Worm (Caenorhabditis elegans) whole organism, L1 larva: ENCODE data around the gene F56C3.7.

ENCODE experiments used
- C04F5.9 ChIP-seq: sonication (generic microtip); optimal IDR thresholded peaks from 2 replicates; lab custom pipeline; 2016; ENCODE audit warnings: missing genetic modification characterization, missing compliant biosample characterization
- C16A3.4 ChIP-seq: fragments of 150-350 bp; optimal IDR thresholded peaks from 2 replicates; lab custom pipeline; 2014; ENCODE audit warnings: missing biosample characterization, missing genetic modification characterization
- C34B4.2 ChIP-seq: sonication (generic microtip); optimal IDR thresholded peaks from 2 replicates; lab custom pipeline; 2017; ENCODE audit warnings: mild to moderate bottlenecking, missing genetic modification characterization, missing compliant biosample characterization
- Y116A8C.19 ChIP-seq: sonication (generic microtip); optimal IDR thresholded peaks from 2 replicates; lab custom pipeline; 2016; ENCODE audit warnings: missing compliant biosample characterization, missing genetic modification characterization, borderline replicate concordance
- aly-2 ChIP-seq: fragments of 150-350 bp; optimal IDR thresholded peaks from 2 replicates; lab custom pipeline; 2014; ENCODE audit warnings: missing biosample characterization, missing genetic modification characterization
- ceh-63 ChIP-seq: fragments of 200-800 bp; sonication (Bioruptor generic); optimal IDR thresholded peaks from 2 replicates; lab custom pipeline; 2018; ENCODE audit warnings: mild to moderate bottlenecking, missing genetic modification characterization, missing compliant biosample characterization
- ceh-8 ChIP-seq: fragments of 200-800 bp; sonication (Bioruptor generic); optimal IDR thresholded peaks from 2 replicates; lab custom pipeline; 2018; ENCODE audit warnings: mild to moderate bottlenecking, missing genetic modification characterization, moderate library complexity, missing compliant biosample characterization
- ceh-82 ChIP-seq, 3 experiments: fragments of 150-350 bp in 1 of 3; sonication (generic microtip) in 2 of 3; optimal IDR thresholded peaks; 2 replicates each; lab custom pipeline; 2014 to 2017; ENCODE audit warnings: missing biosample characterization in 3 of 3, missing genetic modification characterization in 3 of 3
- ceh-88 ChIP-seq: fragments of 200-800 bp; sonication (Bioruptor generic); IDR thresholded peaks from 2 replicates; pipeline ENCODE4 v1.3.6; 2022; ENCODE audit warnings: missing genetic modification characterization, missing compliant biosample characterization
- ces-1 ChIP-seq: fragments of 150-350 bp; optimal IDR thresholded peaks from 2 replicates; lab custom pipeline; 2014; ENCODE audit warnings: missing biosample characterization, missing genetic modification reagents, missing genetic modification characterization
- dsc-1 ChIP-seq: sonication (generic microtip); optimal IDR thresholded peaks from 2 replicates; lab custom pipeline; 2016; ENCODE audit warnings: mild to moderate bottlenecking, missing genetic modification characterization, missing compliant biosample characterization
- efl-1 ChIP-seq, 4 experiments: fragments of 150-350 bp; optimal IDR thresholded peaks in 3 of 4; peaks in 1 of 4; 1 replicate in 1 of 4; 2 replicates in 3 of 4; lab custom pipeline; 2014; ENCODE audit warnings: missing biosample characterization in 2 of 4, missing genetic modification characterization in 2 of 4, missing genetic modification reagents in 2 of 4
- fkh-10 ChIP-seq: sonication (generic microtip); optimal IDR thresholded peaks from 2 replicates; lab custom pipeline; 2017; ENCODE audit warnings: missing biosample characterization, missing genetic modification reagents, missing genetic modification characterization
- fkh-4 ChIP-seq: sonication (generic microtip); optimal IDR thresholded peaks from 2 replicates; lab custom pipeline; 2016; ENCODE audit warnings: missing compliant biosample characterization, missing genetic modification characterization, borderline replicate concordance
- fkh-8 ChIP-seq: sonication (generic microtip); optimal IDR thresholded peaks from 2 replicates; lab custom pipeline; 2016; ENCODE audit warnings: mild to moderate bottlenecking, missing genetic modification characterization, missing compliant biosample characterization
- fos-1 ChIP-seq: fragments of 150-350 bp; optimal IDR thresholded peaks from 2 replicates; lab custom pipeline; 2014; ENCODE audit warnings: missing biosample characterization, missing genetic modification characterization
- hlh-17 ChIP-seq: fragments of 200-800 bp; sonication (Bioruptor generic); optimal IDR thresholded peaks from 2 replicates; lab custom pipeline; 2018; ENCODE audit warnings: missing genetic modification characterization, mild to moderate bottlenecking, missing compliant biosample characterization, moderate library complexity, borderline replicate concordance
- hpl-2 ChIP-seq: fragments of 150-350 bp; optimal IDR thresholded peaks from 2 replicates; lab custom pipeline; 2014; ENCODE audit warnings: missing biosample characterization, missing genetic modification reagents, missing genetic modification characterization
- irx-1 ChIP-seq: sonication (generic microtip); optimal IDR thresholded peaks from 2 replicates; lab custom pipeline; 2016; ENCODE audit warnings: missing genetic modification characterization, missing compliant biosample characterization
- isw-1 ChIP-seq: fragments of 200-800 bp; sonication (Bioruptor generic); IDR thresholded peaks from 2 replicates; pipeline ENCODE4 v1.3.6; 2022; ENCODE audit warnings: missing genetic modification characterization, missing compliant biosample characterization
- lin-15B ChIP-seq: fragments of 150-350 bp; sonication (generic microtip); optimal IDR thresholded peaks from 3 replicates; lab custom pipeline; 2014; ENCODE audit warnings: missing biosample characterization, missing genetic modification characterization
- lin-39 ChIP-seq: fragments of 150-350 bp; optimal IDR thresholded peaks from 2 replicates; lab custom pipeline; 2014; ENCODE audit warnings: missing biosample characterization, missing genetic modification reagents, missing genetic modification characterization
- lsy-2 ChIP-seq, 2 experiments: fragments of 150-350 bp; optimal IDR thresholded peaks; 2 replicates each; lab custom pipeline; 2014; ENCODE audit warnings: missing biosample characterization in 2 of 2, missing genetic modification characterization in 2 of 2
- mef-2 ChIP-seq: fragments of 150-350 bp; optimal IDR thresholded peaks from 2 replicates; lab custom pipeline; 2014; ENCODE audit warnings: missing biosample characterization, missing genetic modification characterization
- nhr-19 ChIP-seq: fragments of 200-800 bp; sonication (Bioruptor generic); conservative IDR thresholded peaks from 2 replicates; pipeline ENCODE4 v1.3.6; 2022; ENCODE audit warnings: missing genetic modification characterization, missing compliant biosample characterization
- nhr-237 ChIP-seq: fragments of 150-350 bp; optimal IDR thresholded peaks from 2 replicates; lab custom pipeline; 2014; ENCODE audit warnings: missing biosample characterization, missing genetic modification characterization
- nhr-28 ChIP-seq: fragments of 150-350 bp; optimal IDR thresholded peaks from 2 replicates; lab custom pipeline; 2014; ENCODE audit warnings: missing biosample characterization, missing genetic modification characterization
- nhr-47 ChIP-seq: sonication (generic microtip); optimal IDR thresholded peaks from 2 replicates; lab custom pipeline; 2016; ENCODE audit warnings: mild to moderate bottlenecking, missing genetic modification characterization, moderate library complexity, missing compliant biosample characterization
- nhr-71 ChIP-seq: sonication (generic microtip); optimal IDR thresholded peaks from 2 replicates; lab custom pipeline; 2016; ENCODE audit warnings: mild to moderate bottlenecking, missing genetic modification characterization, moderate library complexity, missing compliant biosample characterization
- nhr-76 ChIP-seq: sonication (generic microtip); optimal IDR thresholded peaks from 2 replicates; lab custom pipeline; 2017; ENCODE audit warnings: missing biosample characterization, missing genetic modification characterization
- nhr-77 ChIP-seq: fragments of 150-350 bp; optimal IDR thresholded peaks from 2 replicates; lab custom pipeline; 2014; ENCODE audit warnings: missing biosample characterization, missing genetic modification characterization
- nhr-85 ChIP-seq: sonication (generic microtip); peaks from one replicate; lab custom pipeline; 2016; ENCODE audit warnings: missing genetic modification characterization, inconsistent platforms, missing compliant biosample characterization
- nhr-90 ChIP-seq: sonication (generic microtip); optimal IDR thresholded peaks from 2 replicates; lab custom pipeline; 2016; ENCODE audit warnings: mild to moderate bottlenecking, missing genetic modification characterization, missing compliant biosample characterization; ENCODE audit not compliant: poor library complexity
- pax-3 ChIP-seq: fragments of 200-800 bp; sonication (Bioruptor generic); optimal IDR thresholded peaks from 2 replicates; lab custom pipeline; 2018; ENCODE audit warnings: mild to moderate bottlenecking, missing genetic modification characterization, moderate library complexity, missing compliant biosample characterization
- pqm-1 ChIP-seq: sonication (generic microtip); optimal IDR thresholded peaks from 3 replicates; lab custom pipeline; 2017; ENCODE audit warnings: missing biosample characterization, missing genetic modification characterization
- sox-4 ChIP-seq: sonication (generic microtip); optimal IDR thresholded peaks from 2 replicates; lab custom pipeline; 2016; ENCODE audit warnings: missing genetic modification characterization, missing compliant biosample characterization
- sup-37 ChIP-seq: fragments of 200-800 bp; sonication (Bioruptor generic); optimal IDR thresholded peaks from 2 replicates; lab custom pipeline; 2018; ENCODE audit warnings: mild to moderate bottlenecking, missing genetic modification characterization, missing compliant biosample characterization
- swsn-7 ChIP-seq: sonication (generic microtip); optimal IDR thresholded peaks from 2 replicates; lab custom pipeline; 2016; ENCODE audit warnings: missing genetic modification characterization, missing compliant biosample characterization
- tlp-1 ChIP-seq: fragments of 150-350 bp; optimal IDR thresholded peaks from 2 replicates; lab custom pipeline; 2014; ENCODE audit warnings: missing biosample characterization, missing genetic modification characterization
- unc-130 ChIP-seq: fragments of 150-350 bp; optimal IDR thresholded peaks from 2 replicates; lab custom pipeline; 2017; ENCODE audit warnings: missing biosample characterization, missing genetic modification characterization, inconsistent platforms
- unc-30 ChIP-seq: sonication (generic microtip); optimal IDR thresholded peaks from 2 replicates; lab custom pipeline; 2017; ENCODE audit warnings: missing biosample characterization, missing genetic modification characterization
- unc-62 ChIP-seq: fragments of 150-350 bp; optimal IDR thresholded peaks from 2 replicates; lab custom pipeline; 2014; ENCODE audit warnings: missing biosample characterization, missing genetic modification reagents, missing genetic modification characterization
- vab-15 ChIP-seq: sonication (generic microtip); optimal IDR thresholded peaks from 2 replicates; lab custom pipeline; 2017; ENCODE audit warnings: missing genotype, mild to moderate bottlenecking, missing genetic modification characterization, missing compliant biosample characterization
- zag-1 ChIP-seq: fragments of 150-350 bp; optimal IDR thresholded peaks from 2 replicates; lab custom pipeline; 2014; ENCODE audit warnings: missing biosample characterization, missing genetic modification characterization
- zip-4 ChIP-seq: fragments of 200-800 bp; sonication (Bioruptor generic); optimal IDR thresholded peaks from 2 replicates; lab custom pipeline; 2018; ENCODE audit warnings: mild to moderate bottlenecking, missing genetic modification characterization, moderate library complexity, missing compliant biosample characterization

Gene F56C3.7

DNA sequence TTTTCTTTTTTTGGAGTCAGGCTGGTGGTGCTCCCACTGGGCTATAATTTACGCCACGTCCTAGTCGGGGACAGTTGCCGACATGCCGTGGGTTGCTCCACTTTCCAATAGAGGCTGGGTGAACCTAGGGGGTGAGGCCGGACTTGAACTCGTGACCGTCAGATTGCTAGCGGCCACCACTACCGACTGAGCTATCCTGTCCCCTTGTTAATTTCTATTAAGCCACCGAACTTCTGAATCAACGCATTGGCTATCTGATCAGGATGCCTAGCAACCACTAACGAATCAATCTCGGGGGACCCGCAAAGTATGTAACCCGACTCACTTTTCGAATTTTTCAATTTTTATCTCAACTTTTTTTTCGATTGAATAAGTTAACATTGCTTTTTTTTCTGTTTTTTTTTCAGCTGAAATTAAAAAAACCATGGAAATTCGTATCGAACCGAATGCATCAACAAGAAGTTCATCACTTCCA is 16.3 kb upstream of the F56C3.7 start, which contains the start of gene F56C3.1:
F56C3.1 (plus strand) TSS at position 425 of the 475 bp plus-strand sequence.
- TF ChIP-seq hpl-2 (GFP tag; lab: Kevin White, UChicago): no peak
- no peak for TF ChIP-seq lin-39 (tag; lab: Kevin White, UChicago)
- no peak for TF ChIP-seq pax-3 (tag; lab: Kevin White, UChicago)
- TF ChIP-seq fkh-4 (tag; lab: Kevin White, UChicago): no peak
- no peak for TF ChIP-seq zip-4

ce11 chrX:1384538-1384937 is 14.0 kb upstream of the F56C3.7 start, which contains the start of gene F56C3.8:
Gene F56C3.8, minus strand, starts transcription at chrX:1384638.
- TF ChIP-seq C16A3.4 (tag; lab: Kevin White, UChicago): no peak
- no peak for TF ChIP-seq vab-15
- TF ChIP-seq C04F5.9: no peak
- no peak for TF ChIP-seq fkh-10 (GFP tag; lab: Kevin White, UChicago)
- no peak for TF ChIP-seq nhr-19 (GFP tag; lab: Robert Waterston, UW)
- TF ChIP-seq fos-1 (tag; lab: Kevin White, UChicago): no peak
- no peak for TF ChIP-seq swsn-7 (tag; lab: Kevin White, UChicago)
- TF ChIP-seq fkh-8: no peak
- no peak for TF ChIP-seq pax-3 (tag; lab: Kevin White, UChicago)
- no peak for TF ChIP-seq mef-2 (tag; lab: Kevin White, UChicago)
- no peak for TF ChIP-seq C34B4.2 (tag; lab: Kevin White, UChicago)
- no peak for TF ChIP-seq nhr-85 (tag; lab: Kevin White, UChicago)
- no peak for TF ChIP-seq efl-1 (optimal IDR thresholded peaks at IDR 0.05; lab: Kevin White, UChicago)
- no peak for TF ChIP-seq efl-1 (GFP tag; optimal IDR thresholded peaks at IDR 0.05 in 1 of 2; lab: Kevin White, UChicago)
- no peak for TF ChIP-seq nhr-77
- TF ChIP-seq, all 84 proteins: peak for 0

ce11 chrX:1383546-1383945 is 13.0 kb upstream of the F56C3.7 start:
- TF ChIP-seq aly-2 (no peak), nhr-28 (tag; lab: Kevin White, UChicago) (no peak), sox-4 (tag; lab: Kevin White, UChicago) (no peak)
- TF ChIP-seq, all 84 proteins: peak for 0

DNA sequence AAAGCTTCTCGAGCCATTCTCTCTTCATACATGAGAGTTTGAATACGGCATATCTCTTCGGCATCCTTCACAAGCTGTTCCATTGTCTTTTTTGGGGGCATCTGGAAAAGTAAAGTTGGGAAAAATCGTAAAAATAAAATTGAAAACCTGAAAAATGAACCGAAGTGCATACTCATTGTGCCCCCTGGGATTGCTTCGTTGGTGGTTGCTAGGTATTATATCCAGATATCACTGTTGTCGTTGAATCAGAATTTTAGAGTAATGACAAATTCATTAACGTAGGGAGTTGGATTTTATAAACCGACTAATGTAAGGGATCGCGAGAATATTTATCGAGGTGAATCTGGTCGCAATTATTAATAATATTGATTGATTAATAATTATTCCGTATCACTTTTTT is 11.0 kb upstream of the F56C3.7 start, which contains the start of gene F56C3.10:
F56C3.10 (minus strand) TSS at position 101 of the 400 bp plus-strand sequence.
- no peak for TF ChIP-seq irx-1 (tag; lab: Kevin White, UChicago)
- TF ChIP-seq nhr-85 (tag; lab: Kevin White, UChicago): no peak
- no peak for TF ChIP-seq zag-1 (tag; lab: Kevin White, UChicago)
- TF ChIP-seq ces-1 (GFP tag; lab: Kevin White, UChicago): no peak
- TF ChIP-seq unc-130 (tag; lab: Kevin White, UChicago): no peak
- no peak for TF ChIP-seq lsy-2 (tag; optimal IDR thresholded peaks at IDR 0.05; lab: Kevin White, UChicago)
- no peak for TF ChIP-seq unc-62 (GFP tag; lab: Kevin White, UChicago)
- no peak for TF ChIP-seq lin-39 (tag; lab: Kevin White, UChicago)
- TF ChIP-seq nhr-71 (tag; lab: Kevin White, UChicago): no peak
- TF ChIP-seq unc-30 (tag; lab: Kevin White, UChicago): no peak
- TF ChIP-seq hpl-2 (GFP tag; lab: Kevin White, UChicago): no peak

- TF ChIP-seq hlh-17 (GFP tag; lab: Kevin White, UChicago) (no peak), sup-37 (no peak), ceh-88 (GFP tag; lab: Robert Waterston, UW) (0 out of 2 replicates have a peak, but pooled peaks have one; percentile 20), ceh-63 (GFP tag; lab: Kevin White, UChicago) (no peak), mef-2 (tag; lab: Kevin White, UChicago) (no peak), nhr-90 (peak; percentile 69), nhr-47 (tag; lab: Kevin White, UChicago) (peak; percentile 76), C34B4.2 (tag; lab: Kevin White, UChicago) (no peak), pqm-1 (tag; lab: Kevin White, UChicago) (no peak), nhr-85 (tag; lab: Kevin White, UChicago) (no peak), dsc-1 (tag; lab: Kevin White, UChicago) (peak; percentile 67), ceh-8 (GFP tag; lab: Kevin White, UChicago) (peak; percentile 55), ceh-82 (tag; optimal IDR thresholded peaks at IDR 0.05; lab: Kevin White, UChicago) (peak; percentile 33 to 65 (median 58)), Y116A8C.19 (tag; lab: Kevin White, UChicago) (no peak), lin-15B (tag; lab: Kevin White, UChicago) (no peak), tlp-1 (tag; lab: Kevin White, UChicago) (no peak), nhr-237 (tag; lab: Kevin White, UChicago) (no peak), unc-130 (tag; lab: Kevin White, UChicago) (no peak), isw-1 (no peak), nhr-76 (tag; lab: Kevin White, UChicago) (no peak)
Measured at ce11 chrX:1379391-1379790, 8.8 kb upstream of the F56C3.7 start.
